Worm (Caenorhabditis elegans) whole organism, mixed stage, embryonic: ENCODE measurements around the gene tsp-10.

Experiments used
- blmp-1 ChIP-seq: fragments of 150-350 bp; optimal IDR thresholded peaks from 2 replicates; lab custom pipeline; 2014; ENCODE audit warnings: missing biosample characterization, missing genetic modification characterization
- ces-1 ChIP-seq: fragments of 150-350 bp; optimal IDR thresholded peaks from 2 replicates; lab custom pipeline; 2014; ENCODE audit warnings: missing biosample characterization, missing genetic modification reagents, missing genetic modification characterization
- elt-1 ChIP-seq: sonication (generic microtip); optimal IDR thresholded peaks from 2 replicates; lab custom pipeline; 2017; ENCODE audit warnings: missing genetic modification characterization, mild to moderate bottlenecking, missing compliant biosample characterization, antibody characterized with exemption, moderate library complexity, borderline replicate concordance; ENCODE audit not compliant: insufficient read depth
- flh-1 ChIP-seq: fragments of 200-800 bp; sonication (Bioruptor generic); optimal IDR thresholded peaks from 2 replicates; lab custom pipeline; 2018; ENCODE audit warnings: mild to moderate bottlenecking, missing genetic modification characterization, moderate library complexity, missing compliant biosample characterization
- hlh-1 ChIP-seq: fragments of 150-350 bp; optimal IDR thresholded peaks from 2 replicates; lab custom pipeline; 2014; ENCODE audit warnings: missing biosample characterization, missing genetic modification reagents, missing genetic modification characterization
- lsy-2 ChIP-seq: fragments of 150-350 bp; optimal IDR thresholded peaks from 2 replicates; lab custom pipeline; 2014; ENCODE audit warnings: missing biosample characterization, missing genetic modification characterization
- mab-5 ChIP-seq: fragments of 150-350 bp; optimal IDR thresholded peaks from 2 replicates; lab custom pipeline; 2014; ENCODE audit warnings: missing biosample characterization, missing genetic modification characterization
- nhr-12 ChIP-seq: fragments of 150-350 bp; optimal IDR thresholded peaks from 2 replicates; lab custom pipeline; 2014; ENCODE audit warnings: missing biosample characterization, missing genetic modification characterization
- nhr-237 ChIP-seq: fragments of 150-350 bp; optimal IDR thresholded peaks from 2 replicates; lab custom pipeline; 2014; ENCODE audit warnings: missing biosample characterization, missing genetic modification characterization
- nhr-76 ChIP-seq: sonication (generic microtip); optimal IDR thresholded peaks from 2 replicates; lab custom pipeline; 2017; ENCODE audit warnings: missing biosample characterization, missing genetic modification characterization
- snpc-4 ChIP-seq: fragments of 150-350 bp; optimal IDR thresholded peaks from 2 replicates; lab custom pipeline; 2014; ENCODE audit warnings: missing biosample characterization, missing genetic modification characterization
- unc-120 ChIP-seq: sonication (generic microtip); optimal IDR thresholded peaks from 2 replicates; lab custom pipeline; 2017; ENCODE audit warnings: missing genetic modification characterization, missing compliant biosample characterization; ENCODE audit not compliant: poor library complexity, severe bottlenecking
- unc-62 ChIP-seq: fragments of 150-350 bp; optimal IDR thresholded peaks from 2 replicates; lab custom pipeline; 2014; ENCODE audit warnings: missing biosample characterization, missing genetic modification reagents, missing genetic modification characterization
- ztf-11 ChIP-seq: fragments of 150-350 bp; optimal IDR thresholded peaks from 2 replicates; lab custom pipeline; 2014; ENCODE audit warnings: missing biosample characterization, missing genetic modification characterization

DNA sequence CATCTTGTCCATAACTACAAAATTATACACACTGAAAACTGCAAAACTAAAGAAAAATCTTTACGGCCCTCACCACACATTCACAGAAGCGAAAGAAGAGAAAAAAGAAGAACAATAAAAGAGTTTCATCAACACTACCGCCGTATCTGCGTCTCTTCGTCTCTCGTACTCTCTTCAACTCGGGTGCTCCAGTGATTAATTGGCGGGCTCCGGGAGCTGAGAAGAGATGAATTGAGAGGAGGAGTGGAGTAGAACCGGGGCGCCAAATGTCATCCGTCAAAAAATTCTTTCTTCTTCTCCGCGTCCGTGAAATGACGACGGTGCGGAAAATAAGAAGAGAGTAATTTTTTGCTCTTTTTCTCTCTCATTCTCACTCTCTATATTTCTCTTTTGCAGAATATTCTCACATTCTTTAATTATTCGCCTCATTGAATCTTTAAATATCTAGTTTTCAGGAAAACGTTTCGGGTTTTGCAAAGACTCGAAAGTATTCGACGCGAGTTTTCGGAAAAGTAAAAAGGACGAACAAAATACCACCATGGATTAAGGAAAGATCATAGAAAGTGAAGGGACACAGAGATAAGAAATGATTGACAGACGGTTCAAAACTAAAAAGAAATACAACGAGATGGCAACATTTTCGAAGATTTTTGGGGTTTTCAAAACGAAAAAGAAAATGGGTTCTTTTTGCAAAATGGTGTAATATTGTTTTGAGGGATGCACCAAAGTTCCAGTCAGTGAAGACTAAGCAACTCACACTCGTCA is 10.7 kb upstream of the tsp-10 start:
- TF ChIP-seq blmp-1 (tag; lab: Kevin White, UChicago) (no peak), elt-1 (tag; lab: Kevin White, UChicago) (no peak), unc-62 (GFP tag; lab: Kevin White, UChicago) (peak; percentile 50), nhr-237 (no peak), unc-120 (tag; lab: Kevin White, UChicago) (peak; percentile 34), nhr-12 (no peak), ces-1 (GFP tag; lab: Kevin White, UChicago) (peak; percentile 49), nhr-76 (tag; lab: Kevin White, UChicago) (no peak), lsy-2 (tag; lab: Kevin White, UChicago) (no peak), snpc-4 (tag; lab: Kevin White, UChicago) (no peak), flh-1 (no peak), ztf-11 (tag; lab: Kevin White, UChicago) (no peak), mab-5 (tag; lab: Kevin White, UChicago) (no peak), hlh-1 (tag; lab: Kevin White, UChicago) (peak; percentile 61)
